Worm (Caenorhabditis elegans): ENCODE results near the gene str-81.

DNA sequence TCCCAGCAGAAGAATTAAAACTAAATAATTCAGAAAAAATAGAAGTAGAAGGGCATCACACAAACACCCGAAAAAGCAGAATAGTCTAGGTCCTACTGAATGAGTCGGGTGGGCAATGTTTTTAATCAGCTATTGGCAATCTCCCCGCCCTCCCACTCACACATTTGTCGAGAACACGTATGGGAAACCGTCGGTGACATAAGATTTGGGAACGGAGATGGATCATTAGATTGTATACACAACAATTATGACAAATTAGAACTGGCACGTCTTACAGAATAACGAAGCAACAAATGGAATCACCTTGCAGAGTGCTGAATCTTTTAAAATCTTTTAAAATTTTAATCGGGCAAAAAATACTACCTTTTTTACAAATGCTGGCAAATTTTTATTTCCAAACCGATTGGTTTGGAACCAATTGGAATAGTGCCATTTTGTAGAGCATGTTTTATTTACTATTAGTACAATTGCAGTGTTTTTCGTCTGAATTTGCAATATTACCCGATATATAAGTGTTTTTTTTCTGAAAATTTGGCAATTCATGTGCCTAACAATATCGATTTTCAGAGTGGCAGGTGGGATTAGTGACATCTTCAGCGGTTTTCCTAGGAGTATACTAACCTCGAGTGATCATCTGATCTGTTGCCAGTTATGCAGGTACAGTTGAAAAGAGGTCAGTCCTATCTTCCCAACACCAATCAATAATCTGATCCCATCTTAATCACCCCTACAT, 37.4 kb upstream of the str-81 start, which contains the start of the genes F55C9.3 and fbxb-57:
- TF ChIP-seq ama-1 (optimal IDR thresholded peaks at IDR 0.05) = no peak
- no peak for TF ChIP-seq pes-1 (GFP tag; IDR thresholded peaks at IDR 0.05)
- TF ChIP-seq flt-1 (GFP tag; IDR thresholded peaks at IDR 0.05) = no peak
- TF ChIP-seq hmg-4 (GFP tag; optimal IDR thresholded peaks at IDR 0.05) = no peak
- TF ChIP-seq tra-4 (tag; optimal IDR thresholded peaks at IDR 0.05) = no peak
